Fruit fly (Drosophila melanogaster): ENCODE measurements around the gene Or67b.

Or67b gene

DNA sequence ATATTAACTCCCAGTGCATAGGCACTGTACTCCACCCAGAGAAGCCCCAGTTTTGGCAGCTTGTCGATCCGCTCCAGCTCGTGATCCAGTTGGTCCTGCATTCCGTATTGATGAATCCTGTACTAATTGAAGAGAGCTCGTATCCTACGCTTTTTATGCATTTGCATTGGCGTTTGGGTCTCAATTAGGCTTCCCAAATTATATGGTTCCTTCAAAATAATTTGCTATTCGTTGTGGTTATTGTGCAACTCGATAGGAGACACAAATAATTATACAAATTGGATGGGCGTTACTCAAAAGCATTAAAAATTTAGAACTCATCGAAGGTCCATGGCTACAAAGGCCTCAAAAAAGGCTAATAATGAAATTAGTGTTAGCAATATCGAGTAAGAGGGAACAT lies at the start of gene Or67b:
Gene Or67b, minus strand, starts transcription at position 101 of the 400 bp plus-strand sequence.
- no peak for TF ChIP-seq noc (tag; optimal IDR thresholded peaks at IDR 0.05)

dm6 chr3L:9678007-9678497 lies 49.1 kb upstream of the Or67b start:
- TF ChIP-seq noc (tag; optimal IDR thresholded peaks at IDR 0.05): no peak

dm6 chr3L:9677260-9677659 lies 48.3 kb upstream of the Or67b start:
- TF ChIP-seq noc (tag; optimal IDR thresholded peaks at IDR 0.05): no peak

DNA sequence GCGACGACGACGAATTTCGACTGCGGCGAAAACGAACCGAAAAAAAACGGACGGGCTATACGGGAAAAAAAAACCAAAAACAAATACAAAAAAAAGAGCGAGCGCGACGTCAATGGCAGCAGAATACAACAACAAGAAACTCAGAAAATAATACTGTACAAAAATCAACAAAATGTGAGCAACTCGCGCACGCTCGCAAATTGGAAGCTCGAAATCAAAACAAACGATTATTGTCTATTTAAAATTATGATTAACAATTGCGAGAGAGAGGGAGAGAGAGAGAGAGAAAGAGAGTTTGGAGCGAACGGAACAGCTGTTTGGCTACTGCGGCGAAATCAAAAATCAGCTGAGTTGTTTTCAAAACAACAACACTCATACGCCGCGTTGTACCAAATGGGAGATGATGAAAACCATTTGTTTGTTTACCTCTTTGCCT lies 46.6 kb upstream of the Or67b start:
- TF ChIP-seq noc (tag; optimal IDR thresholded peaks at IDR 0.05): peak; percentile 31

DNA sequence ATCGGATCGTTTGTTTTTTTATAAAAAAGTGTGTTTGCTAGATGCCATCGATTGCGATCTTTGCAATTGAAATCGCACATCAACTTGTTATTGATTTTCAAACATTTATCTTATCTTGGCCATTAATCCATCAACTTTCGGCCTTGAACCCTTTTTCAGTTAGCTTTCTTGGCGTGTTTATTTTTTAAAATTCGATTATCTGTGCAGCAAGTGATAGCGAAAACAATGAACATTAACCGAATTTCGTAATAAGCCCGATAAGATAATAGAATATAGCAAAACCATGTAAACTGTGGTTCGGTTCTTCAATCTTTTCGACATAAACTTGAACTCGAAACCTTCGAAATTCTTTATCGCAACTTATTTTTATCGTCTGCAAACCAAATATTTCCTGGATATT lies 45.3 kb upstream of the Or67b start:
- no peak for TF ChIP-seq noc (tag; optimal IDR thresholded peaks at IDR 0.05)

DNA sequence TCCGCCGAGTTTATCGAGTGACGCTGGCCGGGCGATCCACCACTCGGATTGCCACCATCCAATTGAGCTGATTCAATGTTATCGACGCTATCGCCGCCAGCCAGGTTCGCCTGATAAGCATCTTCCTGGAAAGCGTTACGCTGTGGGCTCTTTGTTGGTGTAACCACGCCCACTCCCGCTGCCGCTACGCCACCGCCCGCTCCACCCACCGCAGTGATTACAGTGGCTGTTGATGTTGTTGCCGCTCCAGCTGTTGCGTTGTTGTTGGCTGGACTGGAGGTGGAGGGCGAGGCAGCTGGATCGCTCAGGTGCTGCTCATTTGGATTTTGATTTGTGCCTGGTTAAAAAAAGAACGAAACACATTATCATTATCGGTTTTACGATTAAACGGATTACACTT lies 42.4 kb upstream of the Or67b start:
- no peak for TF ChIP-seq noc (tag; optimal IDR thresholded peaks at IDR 0.05)

DNA sequence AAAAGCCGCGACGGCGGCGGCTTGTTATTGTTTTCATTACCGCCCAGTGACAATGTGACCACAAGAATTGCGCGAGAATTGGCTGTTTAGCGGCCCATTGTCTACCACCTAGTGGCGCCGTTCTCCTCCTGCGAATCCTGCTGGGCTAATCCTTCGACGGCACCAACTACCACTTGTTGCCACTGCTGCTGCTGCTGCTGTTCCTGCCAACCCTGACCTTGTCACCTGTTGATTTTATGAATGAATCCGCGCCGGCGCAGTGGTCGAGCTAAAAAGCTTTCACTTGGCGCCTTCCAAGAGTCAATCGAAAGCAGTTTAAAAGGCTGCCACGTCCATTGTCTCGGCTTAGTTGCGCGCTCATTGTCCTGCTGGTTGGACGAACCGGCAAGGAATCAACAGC lies 14.8 kb upstream of the Or67b start, which contains the start of gene CNMaR:
Gene CNMaR, plus strand, starts transcription at position 348 of the 400 bp plus-strand sequence.
- no peak for TF ChIP-seq noc (tag; optimal IDR thresholded peaks at IDR 0.05)

dm6 chr3L:9640713-9641112 lies 11.7 kb upstream of the Or67b start, which contains the start of gene CG18180:
Gene CG18180, plus strand, starts transcription at chr3L:9641013.
- TF ChIP-seq noc (tag; optimal IDR thresholded peaks at IDR 0.05): no peak

- TF ChIP-seq noc (tag; optimal IDR thresholded peaks at IDR 0.05): no peak
Observed at dm6 chr3L:9638971-9639370, 10.0 kb upstream of the Or67b start, which contains the start of gene CG18179. Gene CG18179, plus strand, starts transcription at chr3L:9639271.

- no peak for TF ChIP-seq noc (tag; optimal IDR thresholded peaks at IDR 0.05)
Observed at dm6 chr3L:9637812-9638211, 8.8 kb upstream of the Or67b start, which contains the start of gene CG8329. Gene CG8329, plus strand, starts transcription at chr3L:9638112.

DNA sequence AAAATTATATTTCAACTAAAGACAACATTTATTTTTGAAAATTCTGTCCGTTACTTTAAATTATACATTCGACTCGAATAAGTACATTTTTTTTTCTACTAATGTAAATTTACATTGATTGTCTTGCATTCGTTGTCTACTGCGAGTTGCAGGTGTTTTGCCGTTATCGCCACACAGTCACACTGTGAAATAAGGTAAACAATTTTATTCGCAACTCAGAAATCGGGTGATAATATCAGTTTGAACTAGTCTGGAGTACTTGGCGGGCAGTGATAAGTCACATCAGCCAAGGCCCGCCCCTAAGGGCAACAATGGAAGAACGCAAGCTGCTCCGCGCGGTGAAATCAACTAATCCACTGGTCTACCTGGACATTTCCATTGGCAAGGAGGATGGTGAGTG lies 917 bp upstream of the Or67b start:
- no peak for TF ChIP-seq noc (tag; optimal IDR thresholded peaks at IDR 0.05)

DNA sequence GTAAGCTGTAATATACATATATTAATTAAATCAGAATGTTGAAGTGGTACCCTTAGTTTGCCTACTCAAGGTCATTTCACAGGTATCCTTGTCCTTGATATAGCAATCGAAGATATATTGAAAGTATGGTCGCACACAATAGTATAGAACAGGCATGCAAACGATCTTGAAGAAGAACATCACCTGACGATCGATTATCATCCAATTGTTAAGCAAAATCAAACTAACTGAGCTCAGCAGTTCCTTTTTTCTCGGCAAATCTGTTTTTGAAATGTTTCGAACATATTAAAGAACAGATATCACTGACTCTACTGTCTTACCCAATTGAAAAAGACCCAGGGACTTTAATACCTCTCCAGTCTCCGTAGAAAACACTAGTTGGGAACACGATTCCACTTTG lies 617 bp downstream of the Or67b start, which contains the start of gene Cyp40:
Gene Cyp40, plus strand, starts transcription at position 301 of the 400 bp plus-strand sequence.
- TF ChIP-seq noc (tag; optimal IDR thresholded peaks at IDR 0.05): no peak

- no peak for TF ChIP-seq noc (tag; optimal IDR thresholded peaks at IDR 0.05)
Observed at dm6 chr3L:9624014-9624413, 5.0 kb downstream of the Or67b start, which contains the start of gene CG3335. Gene CG3335, plus strand, starts transcription at chr3L:9624237.

dm6 chr3L:9615443-9616141 lies 13.4 kb downstream of the Or67b start:
- peak; percentile 33 for TF ChIP-seq noc (tag; optimal IDR thresholded peaks at IDR 0.05)

DNA sequence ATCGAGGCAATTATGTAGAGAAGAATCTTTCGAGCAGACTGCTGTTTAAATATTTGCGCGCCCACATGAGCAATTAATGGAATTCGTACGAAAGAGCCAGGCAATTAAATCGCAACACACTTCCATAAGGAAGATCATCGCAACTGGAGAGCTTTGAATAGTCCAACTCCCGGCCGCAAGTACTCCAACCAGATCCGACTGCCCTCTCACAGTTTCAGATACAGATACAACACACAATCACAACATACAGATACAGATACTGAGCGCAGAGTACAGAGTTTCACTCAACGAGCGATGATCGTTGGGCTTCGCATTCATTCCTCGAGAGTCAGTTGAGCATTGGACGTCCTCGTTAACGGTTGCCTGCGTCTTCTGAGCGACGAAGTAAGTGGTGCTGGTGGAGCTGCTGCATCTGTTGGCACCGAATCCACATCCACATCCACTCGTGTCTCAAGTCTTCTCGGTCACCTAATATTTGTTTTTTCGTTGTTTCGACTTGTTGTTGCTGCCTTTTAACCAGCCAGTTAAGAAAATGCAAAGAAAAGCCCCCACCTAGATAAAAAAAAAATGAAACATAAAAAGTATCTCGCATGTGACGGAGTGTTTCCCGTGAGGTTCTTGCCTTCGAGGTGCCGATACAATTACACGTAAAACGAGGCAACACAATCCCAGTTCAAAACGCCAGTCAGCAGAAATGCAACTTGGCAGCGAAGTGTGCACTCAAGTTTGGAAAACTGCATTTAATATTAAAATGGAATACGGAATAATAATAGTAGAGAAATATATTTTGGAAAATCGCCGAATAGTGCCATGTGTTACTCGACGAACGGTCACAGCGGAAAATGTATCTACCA lies 14.2 kb downstream of the Or67b start, which contains the start of gene LanB2:
Gene LanB2, plus strand, starts transcription at position 326 of the 854 bp plus-strand sequence.
- TF ChIP-seq noc (tag; optimal IDR thresholded peaks at IDR 0.05): peak; percentile 37

DNA sequence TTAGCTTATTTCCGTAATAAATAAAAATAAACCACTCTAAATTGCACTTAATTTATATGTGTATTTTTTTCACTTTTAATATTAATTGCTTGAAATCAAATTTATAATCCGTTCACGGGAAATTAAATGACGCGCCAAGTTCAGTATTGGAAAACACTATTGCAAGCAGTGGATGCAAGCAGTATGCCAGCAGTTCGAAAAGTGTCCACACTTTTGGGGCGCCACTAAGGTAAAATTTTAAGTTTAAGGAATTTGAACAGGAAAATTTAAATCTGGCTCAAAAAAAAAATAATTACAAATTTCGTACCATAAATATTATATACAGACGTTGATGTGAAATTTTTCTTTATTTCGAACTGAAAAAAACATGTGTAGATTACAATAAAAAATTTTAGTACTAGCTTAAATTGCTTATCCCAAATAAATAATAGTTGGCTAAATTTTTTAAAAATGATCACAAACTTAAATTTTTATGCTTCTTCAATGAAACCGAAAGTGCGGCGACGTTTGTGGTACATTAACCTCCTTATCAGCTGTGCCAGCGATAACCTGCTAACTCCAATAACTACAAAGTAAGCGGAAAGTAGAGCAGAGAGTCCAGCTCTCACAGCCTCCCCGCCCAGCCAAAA lies 14.9 kb downstream of the Or67b start:
- TF ChIP-seq noc (tag; optimal IDR thresholded peaks at IDR 0.05): no peak
